Fruit fly (Drosophila melanogaster) whole organism, pupa: ENCODE measurements around the gene CG4017.

Experiments
- CG10348 ChIP-seq: fragments of 200-800 bp; sonication (Bioruptor generic); IDR thresholded peaks from 2 replicates; pipeline ENCODE4 v1.3.6; 2022; ENCODE audit warnings: missing biosample characterization, missing genetic modification characterization
- CG12605 ChIP-seq: fragments of 200-800 bp; sonication (Bioruptor generic); IDR thresholded peaks from 2 replicates; pipeline ENCODE4 v1.3.6; 2022; ENCODE audit warnings: missing biosample characterization, missing genetic modification characterization
- CG13204 ChIP-seq: fragments of 200-800 bp; sonication (Bioruptor generic); optimal IDR thresholded peaks from 2 replicates; lab custom pipeline; 2018; ENCODE audit warnings: missing biosample characterization, mild to moderate bottlenecking, missing genetic modification characterization, moderate library complexity
- CG14655 ChIP-seq: fragments of 200-800 bp; sonication (Bioruptor generic); optimal IDR thresholded peaks from 3 replicates; lab custom pipeline; 2017; ENCODE audit warnings: mild to moderate bottlenecking, missing biosample characterization, missing genetic modification reagents, missing genetic modification characterization
- CG15710 ChIP-seq: fragments of 200-800 bp; sonication (Bioruptor generic); optimal IDR thresholded peaks from 2 replicates; lab custom pipeline; 2018; ENCODE audit warnings: missing biosample characterization, mild to moderate bottlenecking, missing genetic modification characterization, moderate library complexity
- CG17806 ChIP-seq: fragments of 200-800 bp; sonication (Bioruptor generic); optimal IDR thresholded peaks from 2 replicates; lab custom pipeline; 2018; ENCODE audit warnings: missing biosample characterization, mild to moderate bottlenecking, missing genetic modification characterization, moderate library complexity
- CG32121 ChIP-seq: fragments of 200-800 bp; sonication (Bioruptor generic); IDR thresholded peaks from 2 replicates; pipeline ENCODE4 v1.3.6; 2022; ENCODE audit warnings: missing biosample characterization, missing genetic modification characterization
- CG34367 ChIP-seq: fragments of 200-800 bp; sonication (Bioruptor generic); optimal IDR thresholded peaks from 2 replicates; lab custom pipeline; 2018; ENCODE audit warnings: missing biosample characterization, mild to moderate bottlenecking, missing genetic modification characterization
- CG4496 ChIP-seq: fragments of 200-800 bp; sonication (Bioruptor generic); IDR thresholded peaks from 3 replicates; pipeline ENCODE4 v1.3.6; 2022; ENCODE audit warnings: missing biosample characterization, missing genetic modification characterization
- CG8159 ChIP-seq: fragments of 200-800 bp; sonication (Bioruptor generic); optimal IDR thresholded peaks from 3 replicates; lab custom pipeline; 2018; ENCODE audit warnings: missing biosample characterization, mild to moderate bottlenecking, missing genetic modification characterization, moderate library complexity
- CG8301 ChIP-seq: fragments of 200-800 bp; sonication (Bioruptor generic); optimal IDR thresholded peaks from 2 replicates; lab custom pipeline; 2018; ENCODE audit warnings: missing biosample characterization, mild to moderate bottlenecking, missing genetic modification characterization
- CG9948 ChIP-seq: fragments of 200-800 bp; sonication (Bioruptor generic); optimal IDR thresholded peaks from 2 replicates; lab custom pipeline; 2018; ENCODE audit warnings: missing biosample characterization, mild to moderate bottlenecking, missing genetic modification characterization, moderate library complexity
- D1 ChIP-seq: fragments of 200-800 bp; sonication (Bioruptor generic); optimal IDR thresholded peaks from 2 replicates; lab custom pipeline; 2018; ENCODE audit warnings: missing biosample characterization, mild to moderate bottlenecking, missing genetic modification characterization, moderate library complexity
- EcR ChIP-seq: fragments of 200-800 bp; sonication (Bioruptor generic); optimal IDR thresholded peaks from 3 replicates; lab custom pipeline; 2019; ENCODE audit warnings: missing biosample characterization, missing genetic modification characterization, mild to moderate bottlenecking, moderate library complexity, missing genetic modification reagents
- Ets98B ChIP-seq: fragments of 200-800 bp; sonication (Bioruptor generic); IDR thresholded peaks from 2 replicates; pipeline ENCODE4 v1.3.6; 2022; ENCODE audit warnings: missing biosample characterization, missing genetic modification characterization
- Pif1B ChIP-seq: fragments of 200-800 bp; sonication (Bioruptor generic); optimal IDR thresholded peaks from 3 replicates; lab custom pipeline; 2016; ENCODE audit warnings: missing biosample characterization, missing genetic modification characterization
- Snoo ChIP-seq: fragments of 200-800 bp; sonication (Bioruptor generic); optimal IDR thresholded peaks from 3 replicates; lab custom pipeline; 2017; ENCODE audit warnings: missing biosample characterization, mild to moderate bottlenecking, missing genetic modification characterization, inconsistent platforms
- fd96Ca ChIP-seq: fragments of 200-800 bp; sonication (Bioruptor generic); IDR thresholded peaks from 3 replicates; pipeline ENCODE4 v1.3.6; 2022; ENCODE audit warnings: missing biosample characterization, missing genetic modification characterization
- gl ChIP-seq: fragments of 200-800 bp; sonication (Bioruptor generic); optimal IDR thresholded peaks from 2 replicates; lab custom pipeline; 2018; ENCODE audit warnings: missing biosample characterization, mild to moderate bottlenecking, missing genetic modification characterization
- rn ChIP-seq: fragments of 200-800 bp; sonication (Bioruptor generic); IDR thresholded peaks from 2 replicates; pipeline ENCODE4 v1.3.6; 2022; ENCODE audit warnings: missing biosample characterization, missing genetic modification characterization

Gene CG4017

DNA sequence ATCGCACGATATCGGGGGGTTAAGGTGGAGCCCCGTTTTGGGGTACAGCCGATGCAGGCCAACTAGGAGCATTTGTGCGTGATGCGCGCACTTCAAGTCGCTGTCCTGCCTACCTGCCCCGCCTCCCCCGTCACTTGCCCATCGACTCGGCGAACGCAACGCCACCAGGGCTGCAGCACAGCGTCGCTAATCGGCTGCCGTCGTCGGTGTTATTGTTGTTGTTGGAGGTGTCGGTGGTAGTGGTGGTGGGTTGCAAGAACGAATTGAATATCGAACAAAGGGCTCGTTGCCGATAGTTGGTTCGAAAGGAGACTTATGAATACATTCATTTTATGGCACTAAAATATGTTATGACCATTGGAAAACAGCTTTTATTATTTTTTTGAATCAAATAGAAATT is 8.0 kb upstream of the CG4017 start:
- no peak for TF ChIP-seq CG34367 (tag; lab: Kevin White, UChicago)
- TF ChIP-seq Snoo (tag; lab: Kevin White, UChicago), result peak; percentile 2
- peak; percentile 35 for TF ChIP-seq CG15710
- TF ChIP-seq fd96Ca, result peak; percentile 87
- peak; percentile 33; the same call in 1 of the 2 replicates for TF ChIP-seq CG12605
- TF ChIP-seq CG32121 (GFP tag; lab: Robert Waterston, UW), result peak; percentile 63
- TF ChIP-seq rn (GFP tag; lab: Robert Waterston, UW), result peak; percentile 34; the same call in 1 of the 2 replicates
- no peak for TF ChIP-seq CG9948 (tag; lab: Kevin White, UChicago)
- peak; percentile 51 for TF ChIP-seq CG4496 (GFP tag; lab: Robert Waterston, UW)
- no peak for TF ChIP-seq CG13204 (GFP tag; lab: Kevin White, UChicago)
- peak; percentile 45 for TF ChIP-seq EcR (GFP tag; lab: Kevin White, UChicago)
- TF ChIP-seq Pif1B (GFP tag; lab: Kevin White, UChicago), result peak; percentile 15
- peak; percentile 68 for TF ChIP-seq Ets98B

DNA sequence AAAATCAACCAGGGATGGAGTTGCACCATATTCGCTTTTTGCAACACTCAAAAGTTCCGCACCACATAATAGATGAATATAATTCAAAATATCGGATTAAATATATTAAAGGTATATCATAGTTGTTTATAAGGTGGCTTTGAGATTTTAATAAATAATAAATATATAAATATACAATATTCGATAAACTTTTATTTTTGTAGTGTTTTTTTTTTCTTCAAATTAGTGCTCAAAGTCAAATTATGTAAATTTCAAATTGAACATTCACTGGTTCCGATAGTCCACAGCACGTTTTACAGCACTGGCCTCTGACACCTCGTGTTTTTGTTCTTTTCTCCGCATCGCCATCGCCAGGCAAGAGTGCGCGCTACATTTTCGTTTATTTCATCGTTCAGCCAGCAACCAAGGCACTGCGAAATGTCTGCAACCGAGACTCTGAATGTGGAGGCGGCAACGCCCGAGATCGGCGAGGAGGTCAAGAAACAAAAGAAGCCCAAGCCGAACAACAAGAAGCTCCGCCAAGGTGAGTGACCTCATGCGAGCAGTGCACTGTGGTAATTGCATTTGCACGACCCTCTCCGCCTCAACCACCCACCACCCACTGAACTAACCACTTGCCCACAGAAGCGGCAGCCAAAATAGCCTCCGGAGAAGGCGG is 3.5 kb upstream of the CG4017 start, which contains the start of the genes Taf11 and und:
TSS of gene Taf11 (minus strand) at position 51 of the 658 bp plus-strand sequence.
TSS of gene und (plus strand) at position 158 of the 658 bp plus-strand sequence.
- TF ChIP-seq CG34367 (tag; lab: Kevin White, UChicago), result no peak
- TF ChIP-seq EcR (GFP tag; lab: Kevin White, UChicago), result peak; percentile 99
- no peak for TF ChIP-seq CG4496 (GFP tag; lab: Robert Waterston, UW)
- no peak for TF ChIP-seq CG10348
- no peak for TF ChIP-seq CG12605
- no peak for TF ChIP-seq gl (tag; lab: Kevin White, UChicago)
- TF ChIP-seq CG13204 (GFP tag; lab: Kevin White, UChicago), result no peak
- no peak for TF ChIP-seq CG14655 (GFP tag; lab: Kevin White, UChicago)
- TF ChIP-seq CG9948 (tag; lab: Kevin White, UChicago), result no peak

DNA sequence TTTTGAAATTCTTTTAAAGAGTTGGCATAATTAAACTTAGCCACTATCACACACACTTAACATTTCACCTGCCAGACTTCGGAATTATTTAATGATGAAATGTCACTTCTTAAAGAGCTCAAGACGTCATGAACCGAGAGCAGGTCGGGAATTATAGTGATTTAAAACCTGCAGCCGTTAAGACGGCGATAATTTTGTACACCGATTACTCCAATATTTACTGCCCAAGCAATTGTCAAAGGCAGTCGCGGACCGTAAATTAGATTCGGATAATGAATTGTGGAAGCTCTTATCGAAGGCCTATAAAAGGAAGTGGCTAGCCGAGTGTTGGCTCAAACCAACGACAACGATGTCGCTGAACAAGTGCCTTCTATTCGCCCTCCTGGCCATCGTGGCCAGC is 1.9 kb downstream of the CG4017 start, which contains the start of gene CG17633:
TSS of gene CG17633 (plus strand) at position 326 of the 400 bp plus-strand sequence.
- TF ChIP-seq EcR (GFP tag; lab: Kevin White, UChicago) (no peak), CG8301 (tag; lab: Kevin White, UChicago) (no peak), CG10348 (no peak), D1 (tag; lab: Kevin White, UChicago) (no peak), Snoo (tag; lab: Kevin White, UChicago) (no peak), CG14655 (GFP tag; lab: Kevin White, UChicago) (no peak), rn (GFP tag; lab: Robert Waterston, UW) (no peak), CG13204 (GFP tag; lab: Kevin White, UChicago) (no peak), CG12605 (no peak), gl (tag; lab: Kevin White, UChicago) (no peak), CG15710 (no peak), CG9948 (tag; lab: Kevin White, UChicago) (no peak)

DNA sequence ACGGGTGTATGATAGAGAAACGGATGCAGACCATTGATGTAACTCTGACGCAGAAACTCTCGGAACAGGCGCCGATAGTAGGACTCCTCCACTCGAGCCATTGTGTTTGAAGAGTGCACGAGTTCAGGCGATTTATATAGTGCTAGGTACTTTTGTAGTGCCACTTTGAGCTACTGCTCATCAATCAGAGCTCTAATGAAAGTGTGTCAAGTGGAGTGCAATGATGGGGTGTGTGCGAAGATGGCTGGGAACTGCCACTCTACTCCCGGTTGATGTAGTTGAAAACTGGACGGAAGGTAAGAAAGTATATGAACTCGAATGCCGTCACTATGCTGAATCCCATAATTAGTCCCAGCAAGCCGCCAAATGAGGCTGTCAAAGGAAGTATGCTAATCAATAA is 4.0 kb downstream of the CG4017 start, which contains the start of gene ppk18:
TSS of gene ppk18 (minus strand) at position 101 of the 400 bp plus-strand sequence.
- TF ChIP-seq Ets98B (no peak), CG9948 (tag; lab: Kevin White, UChicago) (no peak), CG34367 (tag; lab: Kevin White, UChicago) (no peak), D1 (tag; lab: Kevin White, UChicago) (no peak), CG8301 (tag; lab: Kevin White, UChicago) (no peak), fd96Ca (no peak), Snoo (tag; lab: Kevin White, UChicago) (no peak), EcR (GFP tag; lab: Kevin White, UChicago) (no peak), CG4496 (GFP tag; lab: Robert Waterston, UW) (no peak), CG14655 (GFP tag; lab: Kevin White, UChicago) (no peak), CG8159 (tag; lab: Kevin White, UChicago) (no peak), CG17806 (tag; lab: Kevin White, UChicago) (no peak), Pif1B (GFP tag; lab: Kevin White, UChicago) (no peak), CG10348 (no peak), CG32121 (GFP tag; lab: Robert Waterston, UW) (no peak), CG13204 (GFP tag; lab: Kevin White, UChicago) (no peak), rn (GFP tag; lab: Robert Waterston, UW) (no peak)
- TF ChIP-seq, all 21 proteins: peak for 0

DNA sequence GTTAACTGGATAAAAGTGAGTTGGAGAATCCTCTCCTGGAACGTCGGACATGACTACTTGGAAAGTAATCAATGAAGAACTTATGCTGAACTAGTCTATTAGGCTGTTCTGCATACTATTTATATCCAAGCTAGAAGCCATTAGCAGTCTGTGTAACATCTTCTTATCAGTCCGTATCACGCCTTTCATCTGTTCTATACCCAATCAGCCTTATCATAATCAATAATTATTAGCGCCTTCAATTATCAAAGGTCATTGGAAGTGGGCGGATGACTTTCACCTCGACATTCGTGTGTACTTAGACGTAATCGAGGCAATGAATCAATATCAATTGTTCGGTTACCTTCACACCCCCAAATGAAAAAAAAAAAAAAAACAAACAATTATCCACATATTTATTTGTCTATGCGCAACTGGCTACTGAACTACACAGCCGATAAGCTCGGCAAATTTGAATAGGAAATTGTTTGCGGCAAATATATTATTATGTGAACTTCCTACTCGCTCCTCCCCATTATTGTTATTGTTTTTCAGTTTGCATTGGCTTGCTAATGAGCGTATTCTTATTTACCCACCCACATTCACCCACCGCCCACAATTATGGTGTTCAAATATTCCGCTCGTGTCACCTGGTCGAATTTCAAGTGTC is 8.2 kb downstream of the CG4017 start, which contains the start of the genes ppk11 and ppk16:
TSS of gene ppk11 (minus strand) at position 51 of the 649 bp plus-strand sequence.
TSS of gene ppk16 (minus strand) at position 51 of the 649 bp plus-strand sequence.
- TF ChIP-seq CG9948 (tag; lab: Kevin White, UChicago) (no peak), CG17806 (tag; lab: Kevin White, UChicago) (no peak), CG12605 (no peak), CG32121 (GFP tag; lab: Robert Waterston, UW) (no peak), CG4496 (GFP tag; lab: Robert Waterston, UW) (no peak)
- TF ChIP-seq, all 21 proteins: peak for 0

DNA sequence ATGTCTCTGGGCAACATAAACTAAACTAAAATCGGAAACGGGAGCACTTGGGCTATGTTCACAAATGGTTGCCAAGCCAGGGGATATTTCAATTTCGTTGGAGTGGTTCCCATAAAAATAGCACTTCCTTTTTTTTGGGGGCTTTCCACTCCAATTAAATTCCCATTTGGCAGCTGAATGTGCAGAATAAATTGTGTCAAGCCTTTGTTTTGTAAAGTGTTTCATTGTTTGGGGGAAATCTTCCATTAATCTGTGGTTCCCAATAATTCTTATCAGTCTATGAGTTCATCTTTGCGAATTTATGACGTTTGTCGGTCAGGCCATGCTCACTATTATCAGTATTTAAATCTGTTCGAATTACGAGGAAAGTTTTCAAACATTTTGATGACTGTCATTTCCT is 11.1 kb downstream of the CG4017 start:
- TF ChIP-seq CG13204 (GFP tag; lab: Kevin White, UChicago) (no peak), gl (tag; lab: Kevin White, UChicago) (no peak), rn (GFP tag; lab: Robert Waterston, UW) (no peak), D1 (tag; lab: Kevin White, UChicago) (no peak), fd96Ca (no peak), CG10348 (no peak), CG8301 (tag; lab: Kevin White, UChicago) (no peak)
